Fruit fly (Drosophila melanogaster) whole organism, embryonic: ENCODE results near the gene Ets97D.

Experiments used
- Atf-2 ChIP-seq: fragments of 200-800 bp; sonication (Bioruptor generic); optimal IDR thresholded peaks from 2 replicates; lab custom pipeline; 2016; ENCODE audit warnings: missing biosample characterization, missing genetic modification characterization
- CG10543 ChIP-seq: fragments of 200-800 bp; sonication (Bioruptor generic); optimal IDR thresholded peaks from 3 replicates; lab custom pipeline; 2017; ENCODE audit warnings: missing biosample characterization, mild to moderate bottlenecking, missing genetic modification characterization, moderate library complexity
- CG13775 ChIP-seq: fragments of 200-800 bp; sonication (Bioruptor generic); optimal IDR thresholded peaks from 3 replicates; lab custom pipeline; 2017; ENCODE audit warnings: missing biosample characterization, mild to moderate bottlenecking, missing genetic modification characterization
- CG14965 ChIP-seq: fragments of 200-800 bp; sonication (Bioruptor generic); optimal IDR thresholded peaks from 2 replicates; lab custom pipeline; 2016; ENCODE audit warnings: missing biosample characterization, missing genetic modification characterization, borderline replicate concordance
- CG18262 ChIP-seq: fragments of 200-800 bp; optimal IDR thresholded peaks from 3 replicates; lab custom pipeline; 2019; ENCODE audit warnings: missing biosample characterization, mild to moderate bottlenecking, missing genetic modification characterization, moderate library complexity
- CG18619 ChIP-seq: fragments of 200-800 bp; sonication (Bioruptor generic); optimal IDR thresholded peaks from 3 replicates; lab custom pipeline; 2017; ENCODE audit warnings: missing biosample characterization, mild to moderate bottlenecking, missing genetic modification characterization
- CG32772 ChIP-seq: fragments of 200-800 bp; sonication (Bioruptor generic); IDR thresholded peaks from 2 replicates; pipeline ENCODE4 v1.3.6; 2022; ENCODE audit warnings: missing biosample characterization, missing genetic modification characterization
- CG8388 ChIP-seq: fragments of 200-800 bp; sonication (Bioruptor generic); optimal IDR thresholded peaks from 2 replicates; lab custom pipeline; 2019; ENCODE audit warnings: missing biosample characterization, mild to moderate bottlenecking, missing genetic modification characterization, moderate library complexity
- dmrt11E ChIP-seq: fragments of 200-800 bp; sonication (Bioruptor generic); optimal IDR thresholded peaks from 3 replicates; lab custom pipeline; 2018; ENCODE audit warnings: missing biosample characterization, mild to moderate bottlenecking, missing genetic modification characterization, moderate library complexity
- h ChIP-seq: fragments of >200 bp; optimal IDR thresholded peaks from 2 replicates; lab custom pipeline; 2017
- luna ChIP-seq: fragments of 200-800 bp; sonication (Bioruptor generic); optimal IDR thresholded peaks from 2 replicates; lab custom pipeline; 2016; ENCODE audit warnings: missing biosample characterization, missing genetic modification characterization

- no peak for TF ChIP-seq h (lab: Kevin White, UChicago)
- no peak for TF ChIP-seq dmrt11E (tag; lab: Kevin White, UChicago)
- TF ChIP-seq CG18619 (GFP tag; lab: Kevin White, UChicago): no peak
- TF ChIP-seq CG10543 (GFP tag; lab: Kevin White, UChicago): no peak
- TF ChIP-seq CG14965: no peak
- TF ChIP-seq Atf-2 (GFP tag; lab: Kevin White, UChicago): peak; percentile 35
- TF ChIP-seq CG32772 (GFP tag; lab: Robert Waterston, UW): no peak
- no peak for TF ChIP-seq CG18262 (tag; lab: Kevin White, UChicago)
- TF ChIP-seq CG13775: no peak
- no peak for TF ChIP-seq CG8388
- TF ChIP-seq luna (GFP tag; lab: Kevin White, UChicago): no peak
Observed at dm6 chr3R:26953478-26953874, 40.8 kb upstream of the Ets97D start.
